Worm (Caenorhabditis elegans) whole organism, L2 larva: ENCODE data around the gene C18D11.1.

Experiments
- blmp-1 ChIP-seq: sonication (generic microtip); optimal IDR thresholded peaks from 2 replicates; lab custom pipeline; 2017; ENCODE audit warnings: missing genetic modification characterization, mild to moderate bottlenecking, missing compliant biosample characterization, antibody characterized with exemption, moderate library complexity; ENCODE audit not compliant: insufficient read depth
- ceh-16 ChIP-seq: fragments of 150-350 bp; optimal IDR thresholded peaks from 2 replicates; lab custom pipeline; 2014; ENCODE audit warnings: missing biosample characterization, missing genetic modification characterization
- ceh-82 ChIP-seq: fragments of 150-350 bp; optimal IDR thresholded peaks from 2 replicates; lab custom pipeline; 2014; ENCODE audit warnings: missing biosample characterization, missing genetic modification characterization
- dmd-4 ChIP-seq: sonication (generic microtip); optimal IDR thresholded peaks from 2 replicates; lab custom pipeline; 2017; ENCODE audit warnings: missing biosample characterization, missing genetic modification characterization
- egl-27 ChIP-seq: sonication (generic microtip); optimal IDR thresholded peaks from 3 replicates; lab custom pipeline; 2017; ENCODE audit warnings: missing biosample characterization, missing genetic modification reagents, missing genetic modification characterization
- mab-5 ChIP-seq: fragments of 150-350 bp; optimal IDR thresholded peaks from 2 replicates; lab custom pipeline; 2014; ENCODE audit warnings: missing biosample characterization, missing genetic modification characterization
- nhr-11 ChIP-seq: fragments of 150-350 bp; optimal IDR thresholded peaks from 2 replicates; lab custom pipeline; 2014; ENCODE audit warnings: missing biosample characterization, missing genetic modification characterization
- nhr-129 ChIP-seq: fragments of 150-350 bp; optimal IDR thresholded peaks from 2 replicates; lab custom pipeline; 2014; ENCODE audit warnings: missing biosample characterization, missing genetic modification characterization
- unc-39 ChIP-seq: fragments of 150-350 bp; optimal IDR thresholded peaks from 2 replicates; lab custom pipeline; 2014; ENCODE audit warnings: missing biosample characterization, missing genetic modification characterization
- unc-62 ChIP-seq: fragments of 150-350 bp; optimal IDR thresholded peaks from 2 replicates; lab custom pipeline; 2014; ENCODE audit warnings: missing biosample characterization, missing genetic modification reagents, missing genetic modification characterization
- zag-1 ChIP-seq: fragments of 150-350 bp; optimal IDR thresholded peaks from 2 replicates; lab custom pipeline; 2014; ENCODE audit warnings: missing biosample characterization, missing genetic modification characterization
- ztf-11 ChIP-seq: sonication (generic microtip); optimal IDR thresholded peaks from 2 replicates; lab custom pipeline; 2017; ENCODE audit warnings: missing biosample characterization, missing genetic modification characterization

The C18D11.1 gene

ce11 chrIII:11862149-11862548 is 45.8 kb downstream of the C18D11.1 start, which contains the start of gene Y56A3A.2:
TSS of gene Y56A3A.2 (minus strand) at chrIII:11862249.
- TF ChIP-seq nhr-11: no peak
- no peak for TF ChIP-seq ztf-11
- TF ChIP-seq ceh-16 (tag; lab: Kevin White, UChicago): no peak
- no peak for TF ChIP-seq blmp-1 (tag; lab: Kevin White, UChicago)
- no peak for TF ChIP-seq egl-27 (tag; lab: Kevin White, UChicago)
- TF ChIP-seq mab-5: no peak
- TF ChIP-seq dmd-4 (tag; lab: Kevin White, UChicago): no peak
- TF ChIP-seq nhr-129 (tag; lab: Kevin White, UChicago): no peak
- TF ChIP-seq unc-39 (tag; lab: Kevin White, UChicago): no peak
- TF ChIP-seq ceh-82 (tag; lab: Kevin White, UChicago): no peak
- TF ChIP-seq, all 48 proteins: peak for 0

- TF ChIP-seq unc-62 (GFP tag; lab: Kevin White, UChicago) (no peak), zag-1 (tag; lab: Kevin White, UChicago) (no peak)
Measured at ce11 chrIII:11866127-11866526, 49.8 kb downstream of the C18D11.1 start.
